Fruit fly (Drosophila melanogaster): ENCODE measurements around the gene CG42526.
A peak's percentile ranks its signal among the peaks of the same experiment; 100 is the strongest.

CG42526 gene

DNA sequence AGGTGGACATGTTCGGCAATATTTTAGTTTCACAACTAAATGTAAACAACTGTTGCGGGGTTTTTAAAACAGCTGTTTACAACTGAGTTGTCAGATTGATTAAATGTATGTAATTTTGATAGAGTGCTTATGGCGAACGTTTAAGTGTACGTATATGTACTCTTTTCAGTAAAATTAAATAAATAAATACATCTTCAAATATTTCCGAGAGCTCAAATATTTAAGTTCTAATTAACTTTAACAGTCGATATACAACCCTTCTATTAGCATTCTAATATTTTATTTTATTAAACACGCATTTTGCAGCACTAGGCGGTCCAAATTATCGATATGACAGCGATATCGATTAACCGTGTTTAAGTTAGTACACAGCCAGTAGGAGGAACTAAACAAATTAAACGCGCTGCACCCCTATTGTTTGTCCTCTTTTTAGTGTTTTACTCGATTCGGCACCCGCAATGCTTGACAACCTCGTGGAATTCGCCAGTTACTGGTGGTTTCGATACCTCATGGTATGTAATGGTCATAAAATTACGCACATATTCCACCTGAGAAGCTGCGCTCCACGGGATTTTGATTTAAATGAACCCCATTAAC is 16.4 kb upstream of the CG42526 start, which contains the start of the genes CG3448 and ghi (continued):
- TF ChIP-seq CG15696 (tag; optimal IDR thresholded peaks at IDR 0.05) (peak; percentile 74), NfI (GFP tag; optimal IDR thresholded peaks at IDR 0.05) (peak; percentile 35), Doc3 (GFP tag; IDR thresholded peaks at IDR 0.05; ENCODE audit: partially characterized antibody) (peak; percentile 65; the same call in 2 of the 3 replicates), phol (tag; optimal IDR thresholded peaks at IDR 0.05) (peak; percentile 87), Optix (GFP tag; IDR thresholded peaks at IDR 0.05) (no peak), ttk (GFP tag; IDR thresholded peaks at IDR 0.05) (peak; percentile 42; the same call in 1 of the 2 replicates), CG10654 (GFP tag; optimal IDR thresholded peaks at IDR 0.05) (peak; percentile 62), pita (GFP tag; optimal IDR thresholded peaks at IDR 0.05) (no peak), CG34376 (GFP tag; optimal IDR thresholded peaks at IDR 0.05) (peak; percentile 61), CG17361 (GFP tag; IDR thresholded peaks at IDR 0.05) (peak; percentile 73), lab (GFP tag; optimal IDR thresholded peaks at IDR 0.05) (peak; percentile 83), tx (GFP tag; optimal IDR thresholded peaks at IDR 0.05) (no peak), tio (GFP tag; optimal IDR thresholded peaks at IDR 0.05) (no peak), bowl (GFP tag; IDR thresholded peaks at IDR 0.05) (no peak), CG17568 (GFP tag; optimal IDR thresholded peaks at IDR 0.05) (no peak), otp (GFP tag; IDR thresholded peaks at IDR 0.05) (no peak), CG4360 (GFP tag; IDR thresholded peaks at IDR 0.05) (no peak), CG14050 (GFP tag; IDR thresholded peaks at IDR 0.05) (no peak), Stat92E (GFP tag; optimal IDR thresholded peaks at IDR 0.05) (peak in 1 of 3 experiments; percentile 39), Drgx (GFP tag; IDR thresholded peaks at IDR 0.05) (peak; percentile 42), CG31388 (GFP tag; optimal IDR thresholded peaks at IDR 0.05) (no peak), wek (GFP tag; optimal IDR thresholded peaks at IDR 0.05) (peak; percentile 6), CG10147 (GFP tag; optimal IDR thresholded peaks at IDR 0.05) (peak; percentile 68), danr (GFP tag; IDR thresholded peaks at IDR 0.05) (0 out of 2 replicates have a peak, but pooled peaks have one; percentile 6), dmrt11E (tag; optimal IDR thresholded peaks at IDR 0.05) (peak; percentile 11), CG11085 (GFP tag; IDR thresholded peaks at IDR 0.05) (peak; percentile 19; the same call in 1 of the 2 replicates), lola (GFP tag; optimal IDR thresholded peaks at IDR 0.05) (peak in 1 of 3 experiments; percentile 15), ab (GFP tag; optimal IDR thresholded peaks at IDR 0.05) (no peak), CG15011 (GFP tag; optimal IDR thresholded peaks at IDR 0.05) (peak; percentile 51), ase (GFP tag; IDR thresholded peaks at IDR 0.05) (no peak), CG11093 (GFP tag; IDR thresholded peaks at IDR 0.05) (no peak), CG17802 (tag; optimal IDR thresholded peaks at IDR 0.05) (peak; percentile 11), nmo (GFP tag; optimal IDR thresholded peaks at IDR 0.05) (peak; percentile 55), CG9437 (GFP tag; optimal IDR thresholded peaks at IDR 0.05) (no peak), cad (GFP tag; optimal IDR thresholded peaks at IDR 0.05) (peak; percentile 31), jigr1 (GFP tag; IDR thresholded peaks at IDR 0.05) (no peak), peb (GFP tag; IDR thresholded peaks at IDR 0.05) (0 out of 2 replicates have a peak, but pooled peaks have one; percentile 40), CG14441 (GFP tag; IDR thresholded peaks at IDR 0.05) (peak; percentile 40; the same call in 1 of the 2 replicates), CG10979 (tag; optimal IDR thresholded peaks at IDR 0.05) (peak; percentile 39), vfl (GFP tag; optimal IDR thresholded peaks at IDR 0.05) (peak; percentile 14), fd96Cb (tag; optimal IDR thresholded peaks at IDR 0.05) (peak; percentile 32), Tbp (GFP tag; optimal IDR thresholded peaks at IDR 0.05) (no peak), salm (tag; optimal IDR thresholded peaks at IDR 0.05) (peak; percentile 9), hkb (optimal IDR thresholded peaks at IDR 0.05) (no peak), hkb (GFP tag; IDR thresholded peaks at IDR 0.05) (peak; percentile 58), Asciz (GFP tag; optimal IDR thresholded peaks at IDR 0.05) (peak; percentile 18), CG9876 (GFP tag; optimal IDR thresholded peaks at IDR 0.05) (no peak), wor (GFP tag; IDR thresholded peaks at IDR 0.05) (no peak), Hr3 (GFP tag; optimal IDR thresholded peaks at IDR 0.05) (peak; percentile 32), CG10366 (GFP tag; IDR thresholded peaks at IDR 0.05) (no peak)
